Worm (Caenorhabditis elegans) whole organism, L1 larva: Measurements from ENCODE around the gene rom-1.

Experiments
- C04F5.9 ChIP-seq: sonication (generic microtip); optimal IDR thresholded peaks from 2 replicates; lab custom pipeline; 2016; ENCODE audit warnings: missing genetic modification characterization, missing compliant biosample characterization
- C16A3.4 ChIP-seq: fragments of 150-350 bp; optimal IDR thresholded peaks from 2 replicates; lab custom pipeline; 2014; ENCODE audit warnings: missing biosample characterization, missing genetic modification characterization
- aha-1 ChIP-seq: fragments of 150-350 bp; optimal IDR thresholded peaks from 2 replicates; lab custom pipeline; 2014; ENCODE audit warnings: missing biosample characterization, missing genetic modification characterization
- ama-1 ChIP-seq: fragments of 150-350 bp; optimal IDR thresholded peaks from 2 replicates; lab custom pipeline; 2014
- blmp-1 ChIP-seq: fragments of 150-350 bp; optimal IDR thresholded peaks from 2 replicates; lab custom pipeline; 2014; ENCODE audit warnings: missing biosample characterization, missing genetic modification characterization
- ceh-63 ChIP-seq: fragments of 200-800 bp; sonication (Bioruptor generic); optimal IDR thresholded peaks from 2 replicates; lab custom pipeline; 2018; ENCODE audit warnings: mild to moderate bottlenecking, missing genetic modification characterization, missing compliant biosample characterization
- ceh-82 ChIP-seq, 3 experiments: fragments of 150-350 bp in 1 of 3; sonication (generic microtip) in 2 of 3; optimal IDR thresholded peaks; 2 replicates each; lab custom pipeline; 2014 to 2017; ENCODE audit warnings: missing biosample characterization in 3 of 3, missing genetic modification characterization in 3 of 3
- ceh-88 ChIP-seq: fragments of 200-800 bp; sonication (Bioruptor generic); IDR thresholded peaks from 2 replicates; pipeline ENCODE4 v1.3.6; 2022; ENCODE audit warnings: missing genetic modification characterization, missing compliant biosample characterization
- ceh-90 ChIP-seq: sonication (generic microtip); optimal IDR thresholded peaks from 2 replicates; lab custom pipeline; 2016; ENCODE audit warnings: missing genetic modification characterization, missing compliant biosample characterization
- ces-1 ChIP-seq: fragments of 150-350 bp; optimal IDR thresholded peaks from 2 replicates; lab custom pipeline; 2014; ENCODE audit warnings: missing biosample characterization, missing genetic modification reagents, missing genetic modification characterization
- efl-1 ChIP-seq, 4 experiments: fragments of 150-350 bp; optimal IDR thresholded peaks in 3 of 4; peaks in 1 of 4; 1 replicate in 1 of 4; 2 replicates in 3 of 4; lab custom pipeline; 2014; ENCODE audit warnings: missing biosample characterization in 2 of 4, missing genetic modification characterization in 2 of 4, missing genetic modification reagents in 2 of 4
- efl-3 ChIP-seq: fragments of 200-800 bp; sonication (Bioruptor generic); optimal IDR thresholded peaks from 2 replicates; lab custom pipeline; 2018; ENCODE audit warnings: mild to moderate bottlenecking, missing genetic modification characterization, missing compliant biosample characterization
- elt-3 ChIP-seq, 6 experiments: fragments of 150-350 bp in 1 of 6; sonication (generic microtip); optimal IDR thresholded peaks; 2 replicates each; lab custom pipeline; 2017 to 2018; ENCODE audit warnings: missing biosample characterization in 6 of 6, missing genetic modification characterization in 6 of 6, inconsistent platforms in 1 of 6
- hlh-4 ChIP-seq: sonication (generic microtip); optimal IDR thresholded peaks from 2 replicates; lab custom pipeline; 2016; ENCODE audit warnings: mild to moderate bottlenecking, missing genetic modification characterization, missing compliant biosample characterization
- isw-1 ChIP-seq: fragments of 200-800 bp; sonication (Bioruptor generic); IDR thresholded peaks from 2 replicates; pipeline ENCODE4 v1.3.6; 2022; ENCODE audit warnings: missing genetic modification characterization, missing compliant biosample characterization
- jun-1 ChIP-seq: fragments of 150-350 bp; optimal IDR thresholded peaks from 2 replicates; lab custom pipeline; 2014; ENCODE audit warnings: missing biosample characterization, missing genetic modification reagents, missing genetic modification characterization
- lin-13 ChIP-seq: fragments of 150-350 bp; optimal IDR thresholded peaks from 2 replicates; lab custom pipeline; 2014; ENCODE audit warnings: missing biosample characterization, missing genetic modification reagents, missing genetic modification characterization
- lin-14 ChIP-seq: fragments of 200-800 bp; sonication (Bioruptor generic); optimal IDR thresholded peaks from 2 replicates; lab custom pipeline; 2018; ENCODE audit warnings: mild to moderate bottlenecking, missing genetic modification characterization, moderate library complexity, missing compliant biosample characterization
- mab-9 ChIP-seq: fragments of 200-800 bp; sonication (Bioruptor generic); IDR thresholded peaks from 2 replicates; pipeline ENCODE4 v1.3.6; 2022; ENCODE audit warnings: missing genetic modification reagents, missing genetic modification characterization, missing compliant biosample characterization
- mep-1 ChIP-seq: fragments of 150-350 bp; optimal IDR thresholded peaks from 2 replicates; lab custom pipeline; 2014; ENCODE audit warnings: missing biosample characterization, missing genetic modification characterization
- nhr-12 ChIP-seq: sonication (generic microtip); optimal IDR thresholded peaks from 2 replicates; lab custom pipeline; 2017; ENCODE audit warnings: missing biosample characterization, missing genetic modification characterization
- nhr-20 ChIP-seq: sonication (generic microtip); optimal IDR thresholded peaks from 2 replicates; lab custom pipeline; 2016; ENCODE audit warnings: mild to moderate bottlenecking, missing genetic modification characterization, missing compliant biosample characterization
- nhr-237 ChIP-seq: fragments of 150-350 bp; optimal IDR thresholded peaks from 2 replicates; lab custom pipeline; 2014; ENCODE audit warnings: missing biosample characterization, missing genetic modification characterization
- nhr-28 ChIP-seq: fragments of 150-350 bp; optimal IDR thresholded peaks from 2 replicates; lab custom pipeline; 2014; ENCODE audit warnings: missing biosample characterization, missing genetic modification characterization
- nhr-47 ChIP-seq: sonication (generic microtip); optimal IDR thresholded peaks from 2 replicates; lab custom pipeline; 2016; ENCODE audit warnings: mild to moderate bottlenecking, missing genetic modification characterization, moderate library complexity, missing compliant biosample characterization
- nhr-71 ChIP-seq: sonication (generic microtip); optimal IDR thresholded peaks from 2 replicates; lab custom pipeline; 2016; ENCODE audit warnings: mild to moderate bottlenecking, missing genetic modification characterization, moderate library complexity, missing compliant biosample characterization
- nhr-90 ChIP-seq: sonication (generic microtip); optimal IDR thresholded peaks from 2 replicates; lab custom pipeline; 2016; ENCODE audit warnings: mild to moderate bottlenecking, missing genetic modification characterization, missing compliant biosample characterization; ENCODE audit not compliant: poor library complexity
- skn-1 ChIP-seq: fragments of 150-350 bp; optimal IDR thresholded peaks from 2 replicates; lab custom pipeline; 2014; ENCODE audit warnings: missing biosample characterization, missing genetic modification characterization
- snpc-4 ChIP-seq: fragments of 150-350 bp; optimal IDR thresholded peaks from 2 replicates; lab custom pipeline; 2014; ENCODE audit warnings: missing biosample characterization, missing genetic modification characterization
- sox-4 ChIP-seq: sonication (generic microtip); optimal IDR thresholded peaks from 2 replicates; lab custom pipeline; 2016; ENCODE audit warnings: missing genetic modification characterization, missing compliant biosample characterization
- tlp-1 ChIP-seq: fragments of 150-350 bp; optimal IDR thresholded peaks from 2 replicates; lab custom pipeline; 2014; ENCODE audit warnings: missing biosample characterization, missing genetic modification characterization
- unc-30 ChIP-seq: sonication (generic microtip); optimal IDR thresholded peaks from 2 replicates; lab custom pipeline; 2017; ENCODE audit warnings: missing biosample characterization, missing genetic modification characterization
- unc-86 ChIP-seq: sonication (generic microtip); optimal IDR thresholded peaks from 2 replicates; lab custom pipeline; 2016; ENCODE audit warnings: missing genetic modification characterization, missing compliant biosample characterization
- zip-4 ChIP-seq: fragments of 200-800 bp; sonication (Bioruptor generic); optimal IDR thresholded peaks from 2 replicates; lab custom pipeline; 2018; ENCODE audit warnings: mild to moderate bottlenecking, missing genetic modification characterization, moderate library complexity, missing compliant biosample characterization

The rom-1 gene

DNA sequence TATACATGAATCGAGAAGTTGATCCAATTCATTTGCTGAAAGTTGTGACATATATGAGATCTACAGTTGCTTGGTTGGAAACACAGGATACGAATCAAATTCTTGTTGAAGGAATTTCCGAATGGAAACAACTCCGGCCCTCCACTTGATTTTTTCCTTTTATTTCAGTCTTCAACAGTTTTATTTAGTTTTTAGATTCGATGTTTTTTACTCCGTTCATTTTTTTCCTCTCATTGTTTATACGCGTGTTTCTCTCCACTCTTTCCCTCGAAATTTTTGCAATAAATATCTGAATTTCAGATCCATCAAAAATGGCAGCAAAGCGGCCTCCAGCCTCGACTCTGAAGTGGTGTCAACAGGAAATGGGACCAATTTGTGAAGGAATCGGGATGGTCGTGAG lies 43.9 kb upstream of the rom-1 start, which contains the start of gene coq-8:
coq-8 (plus strand) TSS at position 301 of the 400 bp plus-strand sequence.
- TF ChIP-seq aha-1 (no peak), mab-9 (GFP tag; lab: Robert Waterston, UW) (no peak), nhr-28 (tag; lab: Kevin White, UChicago) (no peak), nhr-47 (tag; lab: Kevin White, UChicago) (no peak), nhr-71 (tag; lab: Kevin White, UChicago) (no peak), ceh-63 (GFP tag; lab: Kevin White, UChicago) (no peak), unc-30 (tag; lab: Kevin White, UChicago) (no peak), nhr-12 (tag; lab: Kevin White, UChicago) (no peak), snpc-4 (tag; lab: Kevin White, UChicago) (no peak), skn-1 (tag; lab: Kevin White, UChicago) (no peak), tlp-1 (no peak), unc-86 (tag; lab: Kevin White, UChicago) (no peak), lin-14 (GFP tag; lab: Kevin White, UChicago) (no peak)
- TF ChIP-seq, all 84 proteins: peak for 0

DNA sequence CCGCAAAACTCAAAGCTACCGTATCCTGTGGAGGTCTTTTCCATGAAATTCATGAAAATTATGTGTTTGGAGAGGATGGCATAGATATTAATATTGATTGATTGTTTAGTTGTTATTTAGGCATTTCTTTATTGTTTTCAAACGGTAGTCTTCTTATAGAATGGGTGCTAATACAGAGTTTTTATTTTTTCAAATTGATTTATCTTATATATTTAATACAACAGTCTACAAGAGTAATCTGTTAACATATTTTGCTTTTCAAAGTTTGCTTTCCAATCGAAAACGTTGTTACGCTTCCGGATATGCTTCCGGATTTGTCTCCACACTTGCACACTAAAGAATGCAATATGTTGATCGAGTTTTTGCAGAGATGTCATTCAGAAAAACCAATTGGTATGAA lies 40.2 kb upstream of the rom-1 start, which contains the start of gene C35D10.17:
C35D10.17 (plus strand) TSS at position 301 of the 400 bp plus-strand sequence.
- TF ChIP-seq blmp-1 (tag; lab: Kevin White, UChicago) (no peak), ceh-63 (GFP tag; lab: Kevin White, UChicago) (no peak), efl-3 (GFP tag; lab: Kevin White, UChicago) (no peak)

DNA sequence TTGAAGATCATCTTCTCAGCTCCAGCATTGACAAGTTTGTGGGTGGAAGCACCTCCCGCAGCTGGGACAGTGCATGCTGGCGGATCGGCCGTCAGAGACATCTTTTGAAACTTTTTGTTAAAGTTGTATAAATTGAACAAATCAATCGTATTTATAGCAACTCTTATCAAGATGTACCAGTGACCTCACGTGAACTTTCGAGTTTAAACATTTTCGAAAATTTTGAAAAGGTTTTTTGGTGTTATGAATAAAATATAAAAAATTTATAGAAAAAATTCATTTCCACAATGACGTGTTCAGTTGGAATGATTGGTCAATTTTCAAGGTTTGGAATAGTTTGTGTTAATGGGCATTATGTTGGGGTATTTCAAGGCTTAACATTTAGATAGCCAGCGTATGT lies 38.4 kb upstream of the rom-1 start, which contains the start of the genes msd-4 and C35D10.3:
msd-4 (minus strand) TSS at position 101 of the 400 bp plus-strand sequence.
C35D10.3 (plus strand) TSS at position 279 of the 400 bp plus-strand sequence.
- TF ChIP-seq aha-1 (no peak), elt-3 (tag; optimal IDR thresholded peaks at IDR 0.05; lab: Kevin White, UChicago) (no peak), nhr-90 (tag; lab: Kevin White, UChicago) (no peak), sox-4 (tag; lab: Kevin White, UChicago) (no peak), unc-86 (tag; lab: Kevin White, UChicago) (no peak), ama-1 (lab: Kevin White, UChicago) (no peak), isw-1 (GFP tag; lab: Robert Waterston, UW) (no peak), nhr-47 (tag; lab: Kevin White, UChicago) (no peak), ces-1 (GFP tag; lab: Kevin White, UChicago) (no peak), lin-13 (GFP tag; lab: Kevin White, UChicago) (no peak)
- TF ChIP-seq, all 84 proteins: peak for 0

ce11 chrIII:4870478-4870877 lies 36.5 kb upstream of the rom-1 start, which contains the start of gene gipc-1:
gipc-1 (plus strand) TSS chrIII:4870778.
- TF ChIP-seq nhr-20 (tag; lab: Kevin White, UChicago) (no peak), nhr-237 (tag; lab: Kevin White, UChicago) (no peak), C04F5.9 (tag; lab: Kevin White, UChicago) (no peak), C16A3.4 (tag; lab: Kevin White, UChicago) (no peak), ceh-88 (GFP tag; lab: Robert Waterston, UW) (no peak), zip-4 (no peak), sox-4 (tag; lab: Kevin White, UChicago) (no peak), jun-1 (tag; lab: Kevin White, UChicago) (no peak), hlh-4 (tag; lab: Kevin White, UChicago) (no peak)

ce11 chrIII:4873395-4873794 lies 33.6 kb upstream of the rom-1 start:
- TF ChIP-seq sox-4 (tag; lab: Kevin White, UChicago) (no peak), ceh-90 (tag; lab: Kevin White, UChicago) (no peak), mep-1 (tag; lab: Kevin White, UChicago) (no peak)

DNA sequence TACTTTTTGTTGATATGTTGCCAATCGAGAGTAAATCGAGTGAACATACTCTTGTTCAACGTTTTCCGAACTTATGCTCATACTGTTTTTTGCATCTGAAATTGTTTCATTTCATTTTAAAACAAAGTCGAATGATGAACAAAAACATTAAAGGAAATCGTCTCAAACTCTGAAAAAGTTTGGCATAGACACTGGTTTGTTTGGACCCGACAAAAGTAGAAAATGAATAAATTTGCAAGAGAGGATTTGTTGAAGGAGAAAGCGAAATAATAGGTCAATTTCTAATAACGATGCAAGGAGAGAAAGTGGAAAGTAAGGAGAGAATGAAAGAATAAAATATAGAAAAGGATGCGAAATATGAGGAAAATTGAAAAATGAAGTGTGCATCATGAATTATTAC lies 32.3 kb upstream of the rom-1 start, which contains the start of gene C35D10.12:
C35D10.12 (minus strand) TSS at position 101 of the 400 bp plus-strand sequence.
- no peak for TF ChIP-seq efl-1 (optimal IDR thresholded peaks at IDR 0.05; lab: Kevin White, UChicago)
- TF ChIP-seq efl-1 (GFP tag; optimal IDR thresholded peaks at IDR 0.05 in 1 of 2; lab: Kevin White, UChicago), result peak in 1 of 2 experiments; percentile 31
- no peak for TF ChIP-seq ama-1 (lab: Kevin White, UChicago)
- no peak for TF ChIP-seq nhr-28 (tag; lab: Kevin White, UChicago)
- no peak for TF ChIP-seq ceh-82 (tag; optimal IDR thresholded peaks at IDR 0.05; lab: Kevin White, UChicago)
- TF ChIP-seq, all 84 proteins: peak for 1
